Worm (Caenorhabditis elegans): ENCODE measurements around the gene K06A1.2.

K06A1.2 gene

ce11 chrII:6448189-6448588 lies 4.4 kb downstream of the K06A1.2 start:
- no peak for TF ChIP-seq nhr-10 (tag; optimal IDR thresholded peaks at IDR 0.05)
- no peak for TF ChIP-seq nhr-41 (GFP tag; IDR thresholded peaks at IDR 0.05)
- TF ChIP-seq zfp-3 (GFP tag; conservative IDR thresholded peaks at IDR 0.05), result 0 out of 2 replicates have a peak, but pooled peaks have one; percentile 54
- TF ChIP-seq F49E8.2 (tag; optimal IDR thresholded peaks at IDR 0.05; ENCODE audit: borderline replicate concordance), result no peak
- TF ChIP-seq nhr-28 (tag; optimal IDR thresholded peaks at IDR 0.05), result peak; percentile 39
- TF ChIP-seq attf-4 (tag; optimal IDR thresholded peaks at IDR 0.05), result no peak
- no peak for TF ChIP-seq skn-1 (tag; optimal IDR thresholded peaks at IDR 0.05)
- peak; percentile 57 for TF ChIP-seq hlh-30 (tag; optimal IDR thresholded peaks at IDR 0.05; ENCODE audit: insufficient read depth)
- no peak for TF ChIP-seq hlh-11 (tag; optimal IDR thresholded peaks at IDR 0.05)
- no peak for TF ChIP-seq dve-1 (tag; optimal IDR thresholded peaks at IDR 0.05; ENCODE audit: insufficient read depth)
- peak in 1 of 2 experiments; percentile 99 for TF ChIP-seq unc-62 (GFP tag; optimal IDR thresholded peaks at IDR 0.05 in 1 of 2)
- TF ChIP-seq unc-62 (tag; optimal IDR thresholded peaks at IDR 0.05), result no peak
- no peak for TF ChIP-seq duxl-1 (tag; optimal IDR thresholded peaks at IDR 0.05; ENCODE audit: poor library complexity)
- TF ChIP-seq mdl-1 (tag; optimal IDR thresholded peaks at IDR 0.05), result peak in 1 of 2 experiments; percentile 10
- TF ChIP-seq zip-2 (tag; optimal IDR thresholded peaks at IDR 0.05), result no peak
- TF ChIP-seq zag-1 (tag; optimal IDR thresholded peaks at IDR 0.05), result no peak
- no peak for TF ChIP-seq ZK546.5 (tag; optimal IDR thresholded peaks at IDR 0.05)
- peak; percentile 41 for TF ChIP-seq nhr-25 (tag; optimal IDR thresholded peaks at IDR 0.05; ENCODE audit: borderline replicate concordance, insufficient read depth)

DNA sequence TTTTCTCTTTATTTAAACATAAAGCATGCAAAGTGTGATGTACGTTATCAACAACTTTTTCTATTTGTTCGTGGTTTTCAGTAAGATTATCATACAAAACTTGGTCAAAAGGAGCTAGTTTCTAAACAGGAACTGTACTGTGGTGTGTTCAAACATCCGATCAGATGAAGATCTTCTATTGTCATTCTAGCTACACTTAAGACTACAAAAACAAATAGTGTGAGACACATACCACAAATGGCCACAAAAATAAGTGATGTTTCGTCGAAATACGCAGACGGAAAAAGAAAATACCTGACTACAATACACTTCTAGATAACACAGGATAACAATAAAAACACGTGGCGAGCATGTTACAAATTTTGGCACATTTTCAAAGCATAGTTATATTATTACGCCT lies 4.8 kb downstream of the K06A1.2 start:
- TF ChIP-seq lin-13 (GFP tag; optimal IDR thresholded peaks at IDR 0.05) (no peak), daf-16 (GFP tag; optimal IDR thresholded peaks at IDR 0.05) (no peak), daf-16 (tag; optimal IDR thresholded peaks at IDR 0.05) (peak; percentile 63), ceh-44 (GFP tag; IDR thresholded peaks at IDR 0.05) (no peak), ceh-28 (tag; optimal IDR thresholded peaks at IDR 0.05) (no peak), mes-2 (tag; optimal IDR thresholded peaks at IDR 0.05; ENCODE audit: poor library complexity, severe bottlenecking) (no peak), F10B5.3 (tag; optimal IDR thresholded peaks at IDR 0.05) (no peak), unc-62 (GFP tag; optimal IDR thresholded peaks at IDR 0.05 in 1 of 2) (no peak), unc-62 (tag; optimal IDR thresholded peaks at IDR 0.05) (no peak), zfp-2 (tag; optimal IDR thresholded peaks at IDR 0.05) (no peak), Y48G9A.11 (GFP tag; IDR thresholded peaks at IDR 0.05) (no peak), zip-11 (GFP tag; IDR thresholded peaks at IDR 0.05) (no peak), dmd-8 (GFP tag; IDR thresholded peaks at IDR 0.05) (no peak), ceh-20 (GFP tag; IDR thresholded peaks at IDR 0.05) (no peak), gei-8 (GFP tag; optimal IDR thresholded peaks at IDR 0.05) (no peak), spr-1 (tag; optimal IDR thresholded peaks at IDR 0.05) (no peak), ces-1 (GFP tag; optimal IDR thresholded peaks at IDR 0.05) (no peak), madf-9 (GFP tag; conservative IDR thresholded peaks at IDR 0.05) (no peak), R02D3.7 (tag; optimal IDR thresholded peaks at IDR 0.05) (no peak), nhr-25 (tag; optimal IDR thresholded peaks at IDR 0.05; ENCODE audit: borderline replicate concordance, insufficient read depth) (no peak), mdt-29 (GFP tag; IDR thresholded peaks at IDR 0.05) (no peak), hmg-1.1 (GFP tag; IDR thresholded peaks at IDR 0.05) (no peak), dpl-1 (GFP tag; optimal IDR thresholded peaks at IDR 0.05) (no peak), ZK546.5 (tag; optimal IDR thresholded peaks at IDR 0.05) (no peak), attf-4 (tag; optimal IDR thresholded peaks at IDR 0.05) (no peak), T26A8.4 (GFP tag; IDR thresholded peaks at IDR 0.05) (no peak), nhr-237 (tag; optimal IDR thresholded peaks at IDR 0.05) (no peak), hlh-11 (tag; optimal IDR thresholded peaks at IDR 0.05) (peak; percentile 49), dmd-6 (GFP tag; IDR thresholded peaks at IDR 0.05) (peak; percentile 39), php-3 (GFP tag; IDR thresholded peaks at IDR 0.05) (no peak), spr-3 (GFP tag; optimal IDR thresholded peaks at IDR 0.05) (no peak), hlh-30 (tag; optimal IDR thresholded peaks at IDR 0.05; ENCODE audit: insufficient read depth) (peak; percentile 24), lin-38 (GFP tag; IDR thresholded peaks at IDR 0.05) (no peak), lin-39 (tag; optimal IDR thresholded peaks at IDR 0.05) (no peak), madf-5 (GFP tag; IDR thresholded peaks at IDR 0.05) (no peak), Y5F2A.4 (GFP tag; optimal IDR thresholded peaks at IDR 0.05) (no peak), ZK337.2 (GFP tag; IDR thresholded peaks at IDR 0.05) (no peak), daf-8 (GFP tag; IDR thresholded peaks at IDR 0.05) (no peak), pqm-1 (tag; optimal IDR thresholded peaks at IDR 0.05) (peak; percentile 82)

Data from whole organism, L4 larva.